Worm (Caenorhabditis elegans): Measurements from ENCODE around the gene ZK856.7.

Gene ZK856.7

DNA sequence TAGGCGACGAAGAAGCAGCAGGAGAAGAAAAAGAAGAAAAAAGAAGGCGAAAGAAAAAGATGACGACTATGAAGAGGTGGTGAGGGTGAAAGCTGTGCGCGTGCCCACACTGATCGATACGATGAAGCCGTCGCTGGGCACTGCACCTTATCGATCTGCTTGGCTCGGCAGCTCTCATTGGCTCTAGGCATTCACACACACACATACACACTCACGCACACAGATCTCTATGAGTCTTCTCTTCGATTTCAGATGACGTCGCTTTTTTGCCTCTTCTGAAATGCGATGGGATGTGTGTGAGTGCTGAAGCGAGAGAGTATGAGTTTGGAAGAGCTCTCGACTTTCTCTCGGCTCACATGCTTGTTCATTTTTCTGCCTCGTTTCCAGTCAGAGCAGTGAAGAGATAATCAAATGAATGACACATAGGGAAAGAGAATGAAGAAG lies 27.2 kb upstream of the ZK856.7 start (continued):
- TF ChIP-seq lim-7 (GFP tag; IDR thresholded peaks at IDR 0.05) (no peak), dmd-9 (GFP tag; IDR thresholded peaks at IDR 0.05) (no peak), nhr-10 (tag; optimal IDR thresholded peaks at IDR 0.05) (no peak), fkh-10 (GFP tag; optimal IDR thresholded peaks at IDR 0.05) (peak; percentile 98), nhr-6 (tag; optimal IDR thresholded peaks at IDR 0.05) (no peak), nhr-237 (tag; optimal IDR thresholded peaks at IDR 0.05) (no peak), mxl-2 (GFP tag; conservative IDR thresholded peaks at IDR 0.05) (no peak), daf-16 (GFP tag; optimal IDR thresholded peaks at IDR 0.05) (no peak), daf-16 (tag; optimal IDR thresholded peaks at IDR 0.05) (no peak), skn-1 (tag; optimal IDR thresholded peaks at IDR 0.05) (no peak), hif-1 (tag; optimal IDR thresholded peaks at IDR 0.05) (peak in 1 of 2 experiments; percentile 66), dpl-1 (GFP tag; optimal IDR thresholded peaks at IDR 0.05) (no peak), hlh-11 (tag; optimal IDR thresholded peaks at IDR 0.05) (peak; percentile 56), snpc-1.2 (GFP tag; IDR thresholded peaks at IDR 0.05) (no peak), zip-2 (tag; optimal IDR thresholded peaks at IDR 0.05) (no peak), lin-1 (GFP tag; IDR thresholded peaks at IDR 0.05) (no peak), Y5F2A.4 (GFP tag; optimal IDR thresholded peaks at IDR 0.05) (no peak), unc-39 (tag; optimal IDR thresholded peaks at IDR 0.05) (no peak), snpc-4 (tag; optimal IDR thresholded peaks at IDR 0.05) (no peak), daf-12 (tag; optimal IDR thresholded peaks at IDR 0.05) (no peak), unc-62 (GFP tag; optimal IDR thresholded peaks at IDR 0.05 in 1 of 2) (peak in 1 of 2 experiments; percentile 1), unc-62 (tag; optimal IDR thresholded peaks at IDR 0.05) (peak; percentile 33), nhr-48 (tag; optimal IDR thresholded peaks at IDR 0.05) (peak; percentile 25), php-3 (GFP tag; IDR thresholded peaks at IDR 0.05) (no peak), sdz-12 (GFP tag; optimal IDR thresholded peaks at IDR 0.05) (no peak), ceh-32 (tag; optimal IDR thresholded peaks at IDR 0.05; ENCODE audit: poor library complexity) (no peak), gei-8 (GFP tag; optimal IDR thresholded peaks at IDR 0.05) (no peak), lin-15B (tag; optimal IDR thresholded peaks at IDR 0.05) (no peak), F10B5.3 (tag; optimal IDR thresholded peaks at IDR 0.05) (no peak), R02D3.7 (tag; optimal IDR thresholded peaks at IDR 0.05) (no peak), spr-3 (GFP tag; optimal IDR thresholded peaks at IDR 0.05) (no peak), nhr-111 (GFP tag; optimal IDR thresholded peaks at IDR 0.05) (no peak), lin-39 (tag; optimal IDR thresholded peaks at IDR 0.05) (no peak), T26A8.4 (GFP tag; IDR thresholded peaks at IDR 0.05) (no peak), mdl-1 (tag; optimal IDR thresholded peaks at IDR 0.05) (peak; percentile 18 to 90), ceh-28 (tag; optimal IDR thresholded peaks at IDR 0.05) (peak; percentile 78), lin-13 (GFP tag; optimal IDR thresholded peaks at IDR 0.05) (no peak), nhr-28 (tag; optimal IDR thresholded peaks at IDR 0.05) (no peak), duxl-1 (tag; optimal IDR thresholded peaks at IDR 0.05; ENCODE audit: poor library complexity) (no peak), F49E8.2 (tag; optimal IDR thresholded peaks at IDR 0.05; ENCODE audit: borderline replicate concordance) (no peak), ZK337.2 (GFP tag; IDR thresholded peaks at IDR 0.05) (no peak), rbr-2 (tag; optimal IDR thresholded peaks at IDR 0.05) (peak; percentile 89), lir-3 (tag; optimal IDR thresholded peaks at IDR 0.05) (no peak), hlh-30 (tag; optimal IDR thresholded peaks at IDR 0.05; ENCODE audit: insufficient read depth) (peak; percentile 73), mes-2 (tag; optimal IDR thresholded peaks at IDR 0.05; ENCODE audit: poor library complexity, severe bottlenecking) (peak; percentile 34), ctbp-1 (GFP tag; IDR thresholded peaks at IDR 0.05) (peak; percentile 85; the same call in 1 of the 2 replicates), arid-1 (GFP tag; conservative IDR thresholded peaks at IDR 0.05) (0 out of 2 replicates have a peak, but pooled peaks have one; percentile 31), ceh-44 (GFP tag; IDR thresholded peaks at IDR 0.05) (no peak), F37D6.2 (tag; optimal IDR thresholded peaks at IDR 0.05) (peak; percentile 84), mep-1 (tag; optimal IDR thresholded peaks at IDR 0.05) (peak; percentile 85), mxl-3 (GFP tag; optimal IDR thresholded peaks at IDR 0.05) (peak; percentile 28), ces-1 (GFP tag; optimal IDR thresholded peaks at IDR 0.05) (peak; percentile 77)

Data from whole organism, L4 larva.